Worm (Caenorhabditis elegans): ENCODE results near the gene F10G2.4.

The F10G2.4 gene

DNA sequence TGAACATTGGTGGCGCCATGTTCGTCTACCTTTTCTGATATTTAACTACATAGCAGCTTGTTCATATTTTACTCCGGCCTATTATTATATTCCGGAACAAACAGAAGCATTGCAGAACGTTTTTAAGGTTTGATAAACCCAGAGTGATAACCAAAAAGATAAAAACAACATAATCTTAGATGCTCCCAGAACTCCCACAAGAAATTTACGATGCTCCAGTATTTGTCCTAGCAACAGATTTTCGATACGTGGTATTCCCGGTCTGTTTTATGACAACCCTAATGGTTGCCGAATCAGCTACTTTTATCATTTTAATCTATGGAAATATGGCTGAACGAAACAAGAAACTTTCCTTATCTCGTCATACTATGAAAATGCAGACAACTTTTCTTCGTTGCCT is 26.6 kb downstream of the F10G2.4 start:
- TF ChIP-seq T07F8.4 (tag; optimal IDR thresholded peaks at IDR 0.05) (no peak), tbp1 (GFP tag; optimal IDR thresholded peaks at IDR 0.05) (no peak), egrh-3 (GFP tag; IDR thresholded peaks at IDR 0.05) (no peak), Y79H2A.3 (GFP tag; conservative IDR thresholded peaks at IDR 0.05) (no peak), ceh-91 (GFP tag; IDR thresholded peaks at IDR 0.05) (no peak), madf-10 (tag; optimal IDR thresholded peaks at IDR 0.05) (no peak), nhr-90 (tag; optimal IDR thresholded peaks at IDR 0.05) (no peak)

DNA sequence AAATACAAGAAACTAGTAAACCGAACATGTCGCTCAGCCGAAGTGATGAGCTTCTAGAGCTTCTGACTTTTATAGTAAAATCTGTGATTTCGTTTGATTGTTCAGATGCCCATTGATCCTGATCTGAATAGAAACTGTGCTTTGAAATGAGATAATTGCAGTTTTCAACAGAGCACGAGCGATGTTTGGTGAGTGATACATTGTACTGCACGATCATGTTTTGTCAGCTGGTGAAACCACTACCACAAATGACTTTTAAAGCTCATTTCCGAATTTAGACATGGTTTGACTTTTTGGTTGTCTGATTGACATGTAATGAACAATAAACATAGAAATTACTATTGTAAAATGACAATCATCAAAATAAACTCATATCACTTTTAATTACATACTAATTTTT is 28.4 kb downstream of the F10G2.4 start, which contains the start of gene tag-293:
tag-293 (minus strand) TSS at position 101 of the 400 bp plus-strand sequence.
- TF ChIP-seq Y67H2A.10 (GFP tag; conservative IDR thresholded peaks at IDR 0.05), result no peak
- TF ChIP-seq nhr-80 (tag; optimal IDR thresholded peaks at IDR 0.05), result no peak
- TF ChIP-seq nhr-90 (tag; optimal IDR thresholded peaks at IDR 0.05), result no peak
- TF ChIP-seq rec-8 (tag; optimal IDR thresholded peaks at IDR 0.05), result no peak
- no peak for TF ChIP-seq B0261.1 (tag; optimal IDR thresholded peaks at IDR 0.05)
- no peak for TF ChIP-seq nhr-27 (tag; optimal IDR thresholded peaks at IDR 0.05)
- no peak for TF ChIP-seq nfyb-1 (GFP tag; IDR thresholded peaks at IDR 0.05)
- TF ChIP-seq B0336.3 (GFP tag; IDR thresholded peaks at IDR 0.05), result no peak
- no peak for TF ChIP-seq atf-7 (tag; optimal IDR thresholded peaks at IDR 0.05)
- TF ChIP-seq xnd-1 (tag; optimal IDR thresholded peaks at IDR 0.05), result no peak
- TF ChIP-seq ceh-91 (GFP tag; IDR thresholded peaks at IDR 0.05), result no peak
- TF ChIP-seq F39B2.1 (GFP tag; IDR thresholded peaks at IDR 0.05), result no peak
- no peak for TF ChIP-seq lin-26 (GFP tag; IDR thresholded peaks at IDR 0.05)
- no peak for TF ChIP-seq mxl-1 (tag; optimal IDR thresholded peaks at IDR 0.05)

DNA sequence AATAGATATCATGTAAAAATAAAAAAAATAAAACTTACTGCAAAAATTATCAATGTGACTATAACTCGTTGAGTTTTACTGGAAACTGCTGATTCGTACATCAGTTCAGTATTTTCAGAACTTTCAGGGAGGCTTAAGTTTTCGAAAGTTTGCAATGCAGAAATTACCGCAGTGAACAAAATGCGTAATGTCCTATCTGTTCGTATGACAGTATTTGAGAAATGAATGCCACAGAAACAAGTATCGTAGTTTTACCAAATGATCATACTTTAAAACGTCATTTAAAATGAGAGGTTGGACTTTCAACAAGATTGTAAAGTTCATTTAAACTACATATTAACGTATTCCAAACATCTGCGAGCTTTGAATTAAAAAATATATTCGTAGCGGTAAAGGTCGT is 29.7 kb downstream of the F10G2.4 start, which contains the start of gene C03G6.21:
C03G6.21 (minus strand) TSS at position 101 of the 400 bp plus-strand sequence.
- TF ChIP-seq ceh-27 (GFP tag; optimal IDR thresholded peaks at IDR 0.05) (no peak), madf-3 (GFP tag; IDR thresholded peaks at IDR 0.05) (no peak), die-1 (tag; optimal IDR thresholded peaks at IDR 0.05) (no peak), ceh-40 (GFP tag; IDR thresholded peaks at IDR 0.05) (no peak), F49E8.2 (tag; optimal IDR thresholded peaks at IDR 0.05; ENCODE audit: insufficient read depth) (no peak), hrde-1 (tag; optimal IDR thresholded peaks at IDR 0.05; ENCODE audit: borderline replicate concordance) (no peak), B0019.2 (GFP tag; conservative IDR thresholded peaks at IDR 0.05) (no peak), ztf-28 (GFP tag; IDR thresholded peaks at IDR 0.05) (no peak), rcor-1 (GFP tag; IDR thresholded peaks at IDR 0.05) (no peak), tbx-9 (tag; optimal IDR thresholded peaks at IDR 0.05; ENCODE audit: borderline replicate concordance) (no peak), madf-10 (tag; optimal IDR thresholded peaks at IDR 0.05) (no peak), nfya-1 (tag; optimal IDR thresholded peaks at IDR 0.05; ENCODE audit: borderline replicate concordance, insufficient read depth) (no peak), zfh-2 (GFP tag; conservative IDR thresholded peaks at IDR 0.05) (no peak)

DNA sequence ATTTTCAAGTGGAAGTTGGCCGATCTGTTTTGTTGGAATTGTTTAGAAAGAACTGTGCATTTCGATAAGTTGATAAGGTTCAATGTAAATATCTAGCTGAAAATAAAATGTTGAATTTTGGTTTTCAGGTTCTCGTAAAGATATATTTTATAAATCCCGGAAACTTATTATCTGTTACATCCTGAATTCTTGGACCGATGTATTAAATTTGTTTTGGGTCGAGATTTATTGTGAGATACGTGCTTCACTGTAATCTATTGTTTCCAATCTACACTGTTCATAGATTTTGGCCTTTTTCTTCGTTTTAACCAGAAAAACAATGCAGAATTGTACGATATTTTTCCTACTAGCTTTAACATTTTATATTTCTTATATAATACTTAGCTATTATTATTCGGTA is 30.1 kb downstream of the F10G2.4 start, which contains the start of gene C03G6.6:
C03G6.6 (plus strand) TSS at position 301 of the 400 bp plus-strand sequence.
- TF ChIP-seq Y79H2A.3 (GFP tag; conservative IDR thresholded peaks at IDR 0.05), result no peak
- no peak for TF ChIP-seq F37B4.10 (GFP tag; IDR thresholded peaks at IDR 0.05)
- no peak for TF ChIP-seq hsf-1 (GFP tag; IDR thresholded peaks at IDR 0.05)
- no peak for TF ChIP-seq rcor-1 (GFP tag; IDR thresholded peaks at IDR 0.05)
- no peak for TF ChIP-seq ccch-3 (GFP tag; optimal IDR thresholded peaks at IDR 0.05)
- no peak for TF ChIP-seq dox-1 (GFP tag; IDR thresholded peaks at IDR 0.05)
- TF ChIP-seq B0019.2 (GFP tag; conservative IDR thresholded peaks at IDR 0.05), result no peak
